Worm (Caenorhabditis elegans) whole organism, L4 larva: ENCODE measurements around the gene F08G12.11.

Experiments used
- D1046.2 ChIP-seq: fragments of 200-800 bp; sonication (Bioruptor generic); IDR thresholded peaks from 2 replicates; pipeline ENCODE4 v1.3.6; 2022; ENCODE audit warnings: missing genetic modification characterization, missing compliant biosample characterization
- T20F7.1 ChIP-seq: fragments of 200-800 bp; sonication (Bioruptor generic); optimal IDR thresholded peaks from 2 replicates; lab custom pipeline; 2018; ENCODE audit warnings: mild to moderate bottlenecking, missing genetic modification characterization, missing compliant biosample characterization
- T26A8.4 ChIP-seq: fragments of 200-800 bp; sonication (Bioruptor generic); IDR thresholded peaks from 2 replicates; pipeline ENCODE4 v1.3.6; 2022; ENCODE audit warnings: missing genetic modification characterization, missing compliant biosample characterization
- ZK337.2 ChIP-seq: fragments of 200-800 bp; sonication (Bioruptor generic); IDR thresholded peaks from 2 replicates; pipeline ENCODE4 v1.3.6; 2022; ENCODE audit warnings: missing genetic modification reagents, missing genetic modification characterization, missing compliant biosample characterization
- aha-1 ChIP-seq: fragments of 150-350 bp; peaks from one replicate; lab custom pipeline; 2014; ENCODE audit warnings: missing biosample characterization, missing genetic modification characterization
- aly-2 ChIP-seq: sonication (generic microtip); optimal IDR thresholded peaks from 2 replicates; lab custom pipeline; 2018; ENCODE audit warnings: missing biosample characterization, missing genetic modification characterization
- attf-4 ChIP-seq: sonication (generic microtip); optimal IDR thresholded peaks from 3 replicates; lab custom pipeline; 2017; ENCODE audit warnings: missing biosample characterization, missing genetic modification characterization
- cey-2 ChIP-seq: sonication (generic microtip); optimal IDR thresholded peaks from 3 replicates; lab custom pipeline; 2017; ENCODE audit warnings: missing genetic modification characterization, mild to moderate bottlenecking, missing compliant biosample characterization, antibody characterized with exemption, borderline replicate concordance; ENCODE audit not compliant: insufficient read depth
- daf-16 ChIP-seq, 3 experiments: sonication (generic microtip); optimal IDR thresholded peaks; 2 replicates each; lab custom pipeline; 2016 to 2017; ENCODE audit warnings: missing genetic modification characterization in 3 of 3, missing genetic modification reagents in 3 of 3, mild to moderate bottlenecking in 2 of 3, missing compliant biosample characterization in 2 of 3, missing biosample characterization in 1 of 3, moderate library complexity in 1 of 3
- daf-19 ChIP-seq: fragments of 200-800 bp; sonication (Bioruptor generic); conservative IDR thresholded peaks from 2 replicates; pipeline ENCODE4 v1.3.6; 2022; ENCODE audit warnings: missing genetic modification characterization, missing compliant biosample characterization
- daf-8 ChIP-seq: fragments of 200-800 bp; sonication (Bioruptor generic); IDR thresholded peaks from 2 replicates; pipeline ENCODE4 v1.3.6; 2022; ENCODE audit warnings: missing genetic modification characterization, missing compliant biosample characterization
- dmd-6 ChIP-seq: fragments of 200-800 bp; sonication (Bioruptor generic); IDR thresholded peaks from 2 replicates; pipeline ENCODE4 v1.3.6; 2022; ENCODE audit warnings: missing genetic modification reagents, missing genetic modification characterization, missing compliant biosample characterization
- dmd-8 ChIP-seq: fragments of 200-800 bp; sonication (Bioruptor generic); IDR thresholded peaks from 2 replicates; pipeline ENCODE4 v1.3.6; 2022; ENCODE audit warnings: missing genetic modification characterization, missing compliant biosample characterization
- dmd-9 ChIP-seq: fragments of 200-800 bp; sonication (Bioruptor generic); IDR thresholded peaks from 2 replicates; pipeline ENCODE4 v1.3.6; 2022; ENCODE audit warnings: missing genetic modification reagents, missing genetic modification characterization, missing compliant biosample characterization
- dpl-1 ChIP-seq: fragments of 150-350 bp; optimal IDR thresholded peaks from 2 replicates; lab custom pipeline; 2014; ENCODE audit warnings: missing biosample characterization, missing genetic modification reagents, missing genetic modification characterization
- egl-43 ChIP-seq: fragments of 200-800 bp; sonication (Bioruptor generic); IDR thresholded peaks from 2 replicates; pipeline ENCODE4 v1.3.6; 2022; ENCODE audit warnings: missing genetic modification reagents, missing genetic modification characterization, missing compliant biosample characterization
- lim-7 ChIP-seq: fragments of 200-800 bp; sonication (Bioruptor generic); IDR thresholded peaks from 2 replicates; pipeline ENCODE4 v1.3.6; 2022; ENCODE audit warnings: missing genetic modification characterization, missing compliant biosample characterization
- lin-1 ChIP-seq: fragments of 200-800 bp; sonication (Bioruptor generic); IDR thresholded peaks from 2 replicates; pipeline ENCODE4 v1.3.6; 2022; ENCODE audit warnings: missing genetic modification reagents, missing genetic modification characterization, missing compliant biosample characterization
- lin-29 ChIP-seq: fragments of 200-800 bp; sonication (Bioruptor generic); IDR thresholded peaks from 2 replicates; pipeline ENCODE4 v1.3.6; 2022; ENCODE audit warnings: missing genetic modification reagents, missing genetic modification characterization, missing compliant biosample characterization
- lin-38 ChIP-seq: fragments of 200-800 bp; sonication (Bioruptor generic); IDR thresholded peaks from 2 replicates; pipeline ENCODE4 v1.3.6; 2022; ENCODE audit warnings: missing genetic modification reagents, missing genetic modification characterization, missing compliant biosample characterization
- mxl-2 ChIP-seq: fragments of 200-800 bp; sonication (Bioruptor generic); conservative IDR thresholded peaks from 2 replicates; pipeline ENCODE4 v1.3.6; 2022; ENCODE audit warnings: missing genetic modification reagents, missing genetic modification characterization, missing compliant biosample characterization
- mxl-3 ChIP-seq: fragments of 200-800 bp; sonication (Bioruptor generic); optimal IDR thresholded peaks from 2 replicates; lab custom pipeline; 2018; ENCODE audit warnings: mild to moderate bottlenecking, missing genetic modification characterization, missing compliant biosample characterization
- nhr-10 ChIP-seq: fragments of 150-350 bp; optimal IDR thresholded peaks from 2 replicates; lab custom pipeline; 2014; ENCODE audit warnings: missing biosample characterization, missing genetic modification characterization
- nhr-111 ChIP-seq: fragments of 200-800 bp; sonication (Bioruptor generic); optimal IDR thresholded peaks from 2 replicates; lab custom pipeline; 2018; ENCODE audit warnings: mild to moderate bottlenecking, missing genetic modification characterization, missing compliant biosample characterization
- nhr-28 ChIP-seq: fragments of 150-350 bp; optimal IDR thresholded peaks from 2 replicates; lab custom pipeline; 2014; ENCODE audit warnings: missing biosample characterization, missing genetic modification characterization
- nhr-76 ChIP-seq: fragments of 150-350 bp; optimal IDR thresholded peaks from 2 replicates; lab custom pipeline; 2014; ENCODE audit warnings: missing biosample characterization, missing genetic modification characterization
- php-3 ChIP-seq: fragments of 200-800 bp; sonication (Bioruptor generic); IDR thresholded peaks from 2 replicates; pipeline ENCODE4 v1.3.6; 2022; ENCODE audit warnings: missing genetic modification reagents, missing genetic modification characterization, missing compliant biosample characterization
- sdz-12 ChIP-seq: fragments of 200-800 bp; sonication (Bioruptor generic); optimal IDR thresholded peaks from 2 replicates; lab custom pipeline; 2018; ENCODE audit warnings: mild to moderate bottlenecking, missing genetic modification characterization, missing compliant biosample characterization
- snpc-1.2 ChIP-seq: fragments of 200-800 bp; sonication (Bioruptor generic); IDR thresholded peaks from 2 replicates; pipeline ENCODE4 v1.3.6; 2022; ENCODE audit warnings: missing genetic modification reagents, missing genetic modification characterization, missing compliant biosample characterization
- spr-1 ChIP-seq: sonication (generic microtip); optimal IDR thresholded peaks from 2 replicates; lab custom pipeline; 2016; ENCODE audit warnings: mild to moderate bottlenecking, missing genetic modification characterization, missing compliant biosample characterization
- spr-3 ChIP-seq: fragments of 200-800 bp; sonication (Bioruptor generic); optimal IDR thresholded peaks from 2 replicates; lab custom pipeline; 2018; ENCODE audit warnings: mild to moderate bottlenecking, missing genetic modification characterization, missing compliant biosample characterization
- tag-97 ChIP-seq: fragments of 200-800 bp; sonication (Bioruptor generic); IDR thresholded peaks from 2 replicates; pipeline ENCODE4 v1.3.6; 2022; ENCODE audit warnings: missing genetic modification characterization, missing compliant biosample characterization
- unc-62 ChIP-seq, 3 experiments: fragments of 150-350 bp in 1 of 3; sonication (generic microtip); optimal IDR thresholded peaks in 2 of 3; peaks in 1 of 3; 1 replicate in 1 of 3; 2 replicates in 2 of 3; lab custom pipeline; 2014 to 2017; ENCODE audit warnings: missing biosample characterization in 3 of 3, missing genetic modification characterization in 3 of 3, missing genetic modification reagents in 3 of 3, missing genotype in 1 of 3
- zfp-2 ChIP-seq: sonication (generic microtip); optimal IDR thresholded peaks from 2 replicates; lab custom pipeline; 2016; ENCODE audit warnings: mild to moderate bottlenecking, missing genetic modification characterization, missing compliant biosample characterization
- zip-2 ChIP-seq: fragments of 150-350 bp; optimal IDR thresholded peaks from 2 replicates; lab custom pipeline; 2014; ENCODE audit warnings: missing biosample characterization, missing genetic modification characterization
- ztf-11 ChIP-seq: fragments of 150-350 bp; optimal IDR thresholded peaks from 2 replicates; lab custom pipeline; 2014; ENCODE audit warnings: missing biosample characterization, missing genetic modification characterization

F08G12.11 gene

ce11 chrX:11337783-11338182 lies 22.4 kb upstream of the F08G12.11 start, which contains the start of gene gcy-9:
Gene gcy-9, minus strand, starts transcription at chrX:11337883.
- TF ChIP-seq ZK337.2 (GFP tag; lab: Robert Waterston, UW) (no peak), zfp-2 (no peak), dmd-9 (GFP tag; lab: Robert Waterston, UW) (no peak), daf-19 (GFP tag; lab: Robert Waterston, UW) (no peak), spr-1 (tag; lab: Kevin White, UChicago) (no peak), nhr-10 (no peak), T26A8.4 (no peak), spr-3 (no peak), D1046.2 (no peak), snpc-1.2 (GFP tag; lab: Robert Waterston, UW) (no peak), daf-16 (GFP tag; optimal IDR thresholded peaks at IDR 0.05; lab: Kevin White, UChicago) (no peak), daf-16 (tag; optimal IDR thresholded peaks at IDR 0.05; lab: Kevin White, UChicago) (no peak), dpl-1 (no peak), lin-38 (GFP tag; lab: Robert Waterston, UW) (no peak), mxl-2 (GFP tag; lab: Robert Waterston, UW) (no peak), dmd-8 (GFP tag; lab: Robert Waterston, UW) (no peak)

ce11 chrX:11337095-11337494 lies 21.7 kb upstream of the F08G12.11 start:
- TF ChIP-seq daf-16 (GFP tag; optimal IDR thresholded peaks at IDR 0.05; lab: Kevin White, UChicago) (no peak), daf-16 (tag; optimal IDR thresholded peaks at IDR 0.05; lab: Kevin White, UChicago) (no peak), mxl-2 (GFP tag; lab: Robert Waterston, UW) (no peak), daf-19 (GFP tag; lab: Robert Waterston, UW) (no peak), daf-8 (GFP tag; lab: Robert Waterston, UW) (no peak), aha-1 (tag; lab: Kevin White, UChicago) (peak; percentile 94)

ce11 chrX:11329424-11329823 lies 14.1 kb upstream of the F08G12.11 start, which contains the start of gene npr-9:
Gene npr-9, plus strand, starts transcription at chrX:11329724.
- TF ChIP-seq daf-8 (GFP tag; lab: Robert Waterston, UW) = no peak
- TF ChIP-seq egl-43 = no peak
- no peak for TF ChIP-seq lin-29
- TF ChIP-seq ztf-11 = no peak
- peak in 1 of 2 experiments; percentile 13 for TF ChIP-seq unc-62 (GFP tag; optimal IDR thresholded peaks at IDR 0.05 in 1 of 2; lab: Kevin White, UChicago)
- no peak for TF ChIP-seq unc-62 (tag; optimal IDR thresholded peaks at IDR 0.05; lab: Kevin White, UChicago)
- peak; percentile 63 for TF ChIP-seq aha-1 (tag; lab: Kevin White, UChicago)

ce11 chrX:11328710-11329109 lies 13.3 kb upstream of the F08G12.11 start:
- no peak for TF ChIP-seq daf-16 (GFP tag; optimal IDR thresholded peaks at IDR 0.05; lab: Kevin White, UChicago)
- TF ChIP-seq daf-16 (tag; optimal IDR thresholded peaks at IDR 0.05; lab: Kevin White, UChicago) = no peak
- no peak for TF ChIP-seq php-3
- no peak for TF ChIP-seq aly-2 (tag; lab: Kevin White, UChicago)
- no peak for TF ChIP-seq lin-1
- no peak for TF ChIP-seq dmd-6 (GFP tag; lab: Robert Waterston, UW)
- TF ChIP-seq zip-2 (tag; lab: Kevin White, UChicago) = no peak
- no peak for TF ChIP-seq nhr-28 (tag; lab: Kevin White, UChicago)
- no peak for TF ChIP-seq sdz-12 (GFP tag; lab: Kevin White, UChicago)
- no peak for TF ChIP-seq tag-97 (GFP tag; lab: Robert Waterston, UW)
- TF ChIP-seq nhr-76 (tag; lab: Kevin White, UChicago) = no peak
- TF ChIP-seq lim-7 (GFP tag; lab: Robert Waterston, UW) = no peak
- no peak for TF ChIP-seq T20F7.1
- TF ChIP-seq attf-4 (tag; lab: Kevin White, UChicago) = no peak
- TF ChIP-seq nhr-111 = no peak
- TF ChIP-seq cey-2 (tag; lab: Kevin White, UChicago) = no peak
- TF ChIP-seq mxl-3 (GFP tag; lab: Kevin White, UChicago) = no peak
- TF ChIP-seq, all 104 proteins: peak for 0
